Worm (Caenorhabditis elegans) whole organism, L1 larva: Measurements from ENCODE around the gene eel-1.

Experiments
- C16A3.4 ChIP-seq: fragments of 150-350 bp; optimal IDR thresholded peaks from 2 replicates; lab custom pipeline; 2014; ENCODE audit warnings: missing biosample characterization, missing genetic modification characterization
- aha-1 ChIP-seq: fragments of 150-350 bp; optimal IDR thresholded peaks from 2 replicates; lab custom pipeline; 2014; ENCODE audit warnings: missing biosample characterization, missing genetic modification characterization
- aly-2 ChIP-seq: fragments of 150-350 bp; optimal IDR thresholded peaks from 2 replicates; lab custom pipeline; 2014; ENCODE audit warnings: missing biosample characterization, missing genetic modification characterization
- ama-1 ChIP-seq: fragments of 150-350 bp; optimal IDR thresholded peaks from 2 replicates; lab custom pipeline; 2014
- blmp-1 ChIP-seq: fragments of 150-350 bp; optimal IDR thresholded peaks from 2 replicates; lab custom pipeline; 2014; ENCODE audit warnings: missing biosample characterization, missing genetic modification characterization
- ceh-82 ChIP-seq, 3 experiments: fragments of 150-350 bp in 1 of 3; sonication (generic microtip) in 2 of 3; optimal IDR thresholded peaks; 2 replicates each; lab custom pipeline; 2014 to 2017; ENCODE audit warnings: missing biosample characterization in 3 of 3, missing genetic modification characterization in 3 of 3
- ces-1 ChIP-seq: fragments of 150-350 bp; optimal IDR thresholded peaks from 2 replicates; lab custom pipeline; 2014; ENCODE audit warnings: missing biosample characterization, missing genetic modification reagents, missing genetic modification characterization
- dpl-1 ChIP-seq, 3 experiments: fragments of 150-350 bp in 2 of 3; sonication (generic microtip) in 1 of 3; optimal IDR thresholded peaks; 2 replicates each; lab custom pipeline; 2014 to 2017; ENCODE audit warnings: missing biosample characterization in 3 of 3, missing genetic modification characterization in 3 of 3, missing genetic modification reagents in 3 of 3
- dsc-1 ChIP-seq: sonication (generic microtip); optimal IDR thresholded peaks from 2 replicates; lab custom pipeline; 2016; ENCODE audit warnings: mild to moderate bottlenecking, missing genetic modification characterization, missing compliant biosample characterization
- efl-1 ChIP-seq, 4 experiments: fragments of 150-350 bp; optimal IDR thresholded peaks in 3 of 4; peaks in 1 of 4; 1 replicate in 1 of 4; 2 replicates in 3 of 4; lab custom pipeline; 2014; ENCODE audit warnings: missing biosample characterization in 2 of 4, missing genetic modification characterization in 2 of 4, missing genetic modification reagents in 2 of 4
- efl-3 ChIP-seq: fragments of 200-800 bp; sonication (Bioruptor generic); optimal IDR thresholded peaks from 2 replicates; lab custom pipeline; 2018; ENCODE audit warnings: mild to moderate bottlenecking, missing genetic modification characterization, missing compliant biosample characterization
- egl-13 ChIP-seq: sonication (generic microtip); optimal IDR thresholded peaks from 2 replicates; lab custom pipeline; 2016; ENCODE audit warnings: missing genotype, missing genetic modification reagents, missing genetic modification characterization, missing compliant biosample characterization
- egl-27 ChIP-seq, 2 experiments: fragments of 150-350 bp in 1 of 2; sonication (generic microtip); optimal IDR thresholded peaks; 3 replicates each; lab custom pipeline; 2017 to 2018; ENCODE audit warnings: missing biosample characterization in 2 of 2, missing genetic modification characterization in 2 of 2, missing genetic modification reagents in 2 of 2
- elt-2 ChIP-seq: sonication (generic microtip); optimal IDR thresholded peaks from 2 replicates; lab custom pipeline; 2016; ENCODE audit warnings: missing genetic modification characterization, mild to moderate bottlenecking, inconsistent platforms, missing compliant biosample characterization, missing genetic modification reagents
- hlh-17 ChIP-seq: fragments of 200-800 bp; sonication (Bioruptor generic); optimal IDR thresholded peaks from 2 replicates; lab custom pipeline; 2018; ENCODE audit warnings: missing genetic modification characterization, mild to moderate bottlenecking, missing compliant biosample characterization, moderate library complexity, borderline replicate concordance
- hlh-4 ChIP-seq: sonication (generic microtip); optimal IDR thresholded peaks from 2 replicates; lab custom pipeline; 2016; ENCODE audit warnings: mild to moderate bottlenecking, missing genetic modification characterization, missing compliant biosample characterization
- hpl-2 ChIP-seq: fragments of 150-350 bp; optimal IDR thresholded peaks from 2 replicates; lab custom pipeline; 2014; ENCODE audit warnings: missing biosample characterization, missing genetic modification reagents, missing genetic modification characterization
- irx-1 ChIP-seq: sonication (generic microtip); optimal IDR thresholded peaks from 2 replicates; lab custom pipeline; 2016; ENCODE audit warnings: missing genetic modification characterization, missing compliant biosample characterization
- lin-13 ChIP-seq: fragments of 150-350 bp; optimal IDR thresholded peaks from 2 replicates; lab custom pipeline; 2014; ENCODE audit warnings: missing biosample characterization, missing genetic modification reagents, missing genetic modification characterization
- lin-15B ChIP-seq: fragments of 150-350 bp; sonication (generic microtip); optimal IDR thresholded peaks from 3 replicates; lab custom pipeline; 2014; ENCODE audit warnings: missing biosample characterization, missing genetic modification characterization
- lin-35 ChIP-seq, 2 experiments: fragments of 150-350 bp; optimal IDR thresholded peaks; 2 replicates each; lab custom pipeline; 2014; ENCODE audit warnings: missing biosample characterization in 2 of 2, missing genetic modification characterization in 2 of 2, missing genetic modification reagents in 2 of 2
- lsy-2 ChIP-seq, 2 experiments: fragments of 150-350 bp; optimal IDR thresholded peaks; 2 replicates each; lab custom pipeline; 2014; ENCODE audit warnings: missing biosample characterization in 2 of 2, missing genetic modification characterization in 2 of 2
- mef-2 ChIP-seq: fragments of 150-350 bp; optimal IDR thresholded peaks from 2 replicates; lab custom pipeline; 2014; ENCODE audit warnings: missing biosample characterization, missing genetic modification characterization
- mep-1 ChIP-seq: fragments of 150-350 bp; optimal IDR thresholded peaks from 2 replicates; lab custom pipeline; 2014; ENCODE audit warnings: missing biosample characterization, missing genetic modification characterization
- nhr-12 ChIP-seq: sonication (generic microtip); optimal IDR thresholded peaks from 2 replicates; lab custom pipeline; 2017; ENCODE audit warnings: missing biosample characterization, missing genetic modification characterization
- nhr-19 ChIP-seq: fragments of 200-800 bp; sonication (Bioruptor generic); conservative IDR thresholded peaks from 2 replicates; pipeline ENCODE4 v1.3.6; 2022; ENCODE audit warnings: missing genetic modification characterization, missing compliant biosample characterization
- nhr-20 ChIP-seq: sonication (generic microtip); optimal IDR thresholded peaks from 2 replicates; lab custom pipeline; 2016; ENCODE audit warnings: mild to moderate bottlenecking, missing genetic modification characterization, missing compliant biosample characterization
- nhr-237 ChIP-seq: fragments of 150-350 bp; optimal IDR thresholded peaks from 2 replicates; lab custom pipeline; 2014; ENCODE audit warnings: missing biosample characterization, missing genetic modification characterization
- nhr-28 ChIP-seq: fragments of 150-350 bp; optimal IDR thresholded peaks from 2 replicates; lab custom pipeline; 2014; ENCODE audit warnings: missing biosample characterization, missing genetic modification characterization
- nhr-47 ChIP-seq: sonication (generic microtip); optimal IDR thresholded peaks from 2 replicates; lab custom pipeline; 2016; ENCODE audit warnings: mild to moderate bottlenecking, missing genetic modification characterization, moderate library complexity, missing compliant biosample characterization
- nhr-71 ChIP-seq: sonication (generic microtip); optimal IDR thresholded peaks from 2 replicates; lab custom pipeline; 2016; ENCODE audit warnings: mild to moderate bottlenecking, missing genetic modification characterization, moderate library complexity, missing compliant biosample characterization
- nhr-85 ChIP-seq: sonication (generic microtip); peaks from one replicate; lab custom pipeline; 2016; ENCODE audit warnings: missing genetic modification characterization, inconsistent platforms, missing compliant biosample characterization
- pag-3 ChIP-seq: sonication (generic microtip); optimal IDR thresholded peaks from 2 replicates; lab custom pipeline; 2017; ENCODE audit warnings: missing genetic modification characterization, mild to moderate bottlenecking, missing compliant biosample characterization, antibody characterized with exemption, borderline replicate concordance; ENCODE audit not compliant: insufficient read depth
- pax-3 ChIP-seq: fragments of 200-800 bp; sonication (Bioruptor generic); optimal IDR thresholded peaks from 2 replicates; lab custom pipeline; 2018; ENCODE audit warnings: mild to moderate bottlenecking, missing genetic modification characterization, moderate library complexity, missing compliant biosample characterization
- snpc-4 ChIP-seq: fragments of 150-350 bp; optimal IDR thresholded peaks from 2 replicates; lab custom pipeline; 2014; ENCODE audit warnings: missing biosample characterization, missing genetic modification characterization
- snu-23 ChIP-seq: sonication (generic microtip); optimal IDR thresholded peaks from 2 replicates; lab custom pipeline; 2016; ENCODE audit warnings: missing genetic modification characterization, missing compliant biosample characterization
- swsn-7 ChIP-seq: sonication (generic microtip); optimal IDR thresholded peaks from 2 replicates; lab custom pipeline; 2016; ENCODE audit warnings: missing genetic modification characterization, missing compliant biosample characterization
- unc-130 ChIP-seq: fragments of 150-350 bp; optimal IDR thresholded peaks from 2 replicates; lab custom pipeline; 2017; ENCODE audit warnings: missing biosample characterization, missing genetic modification characterization, inconsistent platforms
- unc-30 ChIP-seq: sonication (generic microtip); optimal IDR thresholded peaks from 2 replicates; lab custom pipeline; 2017; ENCODE audit warnings: missing biosample characterization, missing genetic modification characterization
- unc-86 ChIP-seq: sonication (generic microtip); optimal IDR thresholded peaks from 2 replicates; lab custom pipeline; 2016; ENCODE audit warnings: missing genetic modification characterization, missing compliant biosample characterization
- zag-1 ChIP-seq: fragments of 150-350 bp; optimal IDR thresholded peaks from 2 replicates; lab custom pipeline; 2014; ENCODE audit warnings: missing biosample characterization, missing genetic modification characterization
- zip-4 ChIP-seq: fragments of 200-800 bp; sonication (Bioruptor generic); optimal IDR thresholded peaks from 2 replicates; lab custom pipeline; 2018; ENCODE audit warnings: mild to moderate bottlenecking, missing genetic modification characterization, moderate library complexity, missing compliant biosample characterization
- ztf-11 ChIP-seq, 2 experiments: sonication (generic microtip); optimal IDR thresholded peaks; 2 replicates each; lab custom pipeline; 2016 to 2017; ENCODE audit warnings: missing genetic modification characterization in 2 of 2, missing biosample characterization in 1 of 2, missing compliant biosample characterization in 1 of 2

Gene eel-1

DNA sequence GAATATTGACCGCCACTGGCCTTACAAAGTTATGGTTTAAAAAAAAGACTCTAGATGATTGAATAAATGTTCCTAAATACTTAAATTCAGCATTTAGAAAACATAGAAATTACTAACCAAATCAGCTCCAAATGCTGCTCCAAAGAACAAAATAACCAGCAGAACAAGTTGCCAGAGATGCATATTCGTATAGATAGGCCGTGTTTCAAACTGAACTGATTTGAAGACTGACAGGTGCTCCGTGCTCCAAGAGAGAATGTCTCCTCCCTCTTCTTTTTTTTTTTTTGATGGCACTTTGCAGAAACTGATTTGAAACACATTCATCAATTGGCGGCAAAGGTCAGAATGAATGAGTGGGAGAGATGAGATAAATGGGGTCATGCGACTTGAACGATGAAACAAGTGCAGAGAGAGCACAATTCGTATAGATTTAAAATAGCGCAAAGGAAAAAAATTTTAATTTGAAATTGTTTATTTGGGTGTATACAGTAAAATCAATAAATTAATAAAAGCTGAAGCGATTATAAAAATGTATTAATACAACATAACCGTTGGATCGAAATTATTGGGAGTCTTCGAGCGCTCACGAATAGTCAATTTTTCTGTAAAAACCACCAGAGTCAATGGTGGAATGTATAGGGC lies 19.8 kb upstream of the eel-1 start, which contains the start of gene cpg-9 (continued):
- TF ChIP-seq unc-86 (tag; lab: Kevin White, UChicago) (no peak), lsy-2 (tag; optimal IDR thresholded peaks at IDR 0.05; lab: Kevin White, UChicago) (peak in 1 of 2 experiments; percentile 15), C16A3.4 (tag; lab: Kevin White, UChicago) (no peak), irx-1 (tag; lab: Kevin White, UChicago) (no peak), nhr-12 (tag; lab: Kevin White, UChicago) (no peak), dsc-1 (peak; percentile 57), swsn-7 (tag; lab: Kevin White, UChicago) (no peak), nhr-28 (tag; lab: Kevin White, UChicago) (no peak), aha-1 (no peak), unc-130 (tag; lab: Kevin White, UChicago) (peak; percentile 26), ceh-82 (tag; optimal IDR thresholded peaks at IDR 0.05; lab: Kevin White, UChicago) (no peak), zip-4 (GFP tag; lab: Kevin White, UChicago) (no peak), ama-1 (no peak), egl-13 (no peak), efl-3 (GFP tag; lab: Kevin White, UChicago) (no peak), nhr-47 (tag; lab: Kevin White, UChicago) (no peak), nhr-20 (no peak), nhr-19 (GFP tag; lab: Robert Waterston, UW) (no peak), pag-3 (tag; lab: Kevin White, UChicago) (peak; percentile 40), lin-35 (GFP tag; optimal IDR thresholded peaks at IDR 0.05; lab: Kevin White, UChicago) (no peak), unc-30 (tag; lab: Kevin White, UChicago) (no peak), aly-2 (tag; lab: Kevin White, UChicago) (no peak), hpl-2 (GFP tag; lab: Kevin White, UChicago) (no peak)

DNA sequence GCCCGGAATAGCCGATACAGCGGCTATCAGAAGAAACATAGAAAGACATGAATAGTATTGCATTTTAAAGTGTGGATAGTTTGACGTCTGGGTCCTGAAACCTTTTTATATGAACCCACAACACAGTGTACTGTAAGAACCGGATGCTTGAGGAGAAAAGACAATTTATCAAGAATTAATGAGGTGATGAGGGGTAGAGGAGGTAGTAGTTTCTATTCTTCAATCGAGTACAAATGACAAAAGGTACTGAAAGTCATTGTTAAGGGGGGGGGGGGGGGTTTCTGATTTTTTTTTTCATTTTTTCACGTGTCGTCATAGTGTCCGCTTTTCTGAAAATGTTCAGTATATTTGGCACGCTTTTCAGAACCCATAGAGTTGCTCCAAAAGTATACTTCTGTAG lies 16.9 kb upstream of the eel-1 start, which contains the start of gene Y67D8C.7:
TSS of gene Y67D8C.7 (minus strand) at position 101 of the 400 bp plus-strand sequence.
- TF ChIP-seq nhr-19 (GFP tag; lab: Robert Waterston, UW) (no peak), nhr-85 (peak; percentile 24)

DNA sequence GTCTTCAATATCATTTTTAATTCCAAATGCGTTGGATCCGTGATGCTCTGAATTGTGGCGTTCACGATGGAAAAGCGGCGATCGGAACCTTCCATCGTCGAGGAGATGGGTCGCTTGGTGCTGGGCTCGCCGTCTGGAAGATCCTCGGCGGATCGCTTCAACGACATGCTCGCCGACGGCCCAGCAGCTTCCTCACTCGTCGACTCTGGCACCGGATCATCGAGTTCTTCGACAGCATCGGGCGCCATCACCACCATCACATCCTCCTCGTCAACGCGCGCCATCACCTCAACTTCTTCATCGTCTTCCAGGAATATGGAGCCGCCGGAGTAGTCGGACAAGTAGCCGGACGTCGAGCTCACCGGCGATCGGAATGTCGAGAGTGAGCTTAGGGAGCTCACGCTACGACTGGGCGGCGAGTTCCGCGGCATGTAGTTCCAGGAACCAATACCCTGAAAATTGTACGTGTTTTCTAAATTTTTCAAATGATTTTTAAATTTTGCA lies 13.1 kb upstream of the eel-1 start, which contains the start of gene Y67D8C.6:
TSS of gene Y67D8C.6 (minus strand) at position 454 of the 504 bp plus-strand sequence.
- no peak for TF ChIP-seq egl-27 (tag; optimal IDR thresholded peaks at IDR 0.05; lab: Kevin White, UChicago)
- no peak for TF ChIP-seq mef-2 (tag; lab: Kevin White, UChicago)
- no peak for TF ChIP-seq elt-2 (tag; lab: Kevin White, UChicago)
- TF ChIP-seq lin-15B (tag; lab: Kevin White, UChicago): no peak
- no peak for TF ChIP-seq hlh-17 (GFP tag; lab: Kevin White, UChicago)
- no peak for TF ChIP-seq snu-23
- no peak for TF ChIP-seq nhr-237 (tag; lab: Kevin White, UChicago)
- no peak for TF ChIP-seq nhr-20
- no peak for TF ChIP-seq zag-1 (tag; lab: Kevin White, UChicago)
- TF ChIP-seq ama-1: no peak
- TF ChIP-seq aha-1: no peak
- TF ChIP-seq unc-86 (tag; lab: Kevin White, UChicago): no peak

DNA sequence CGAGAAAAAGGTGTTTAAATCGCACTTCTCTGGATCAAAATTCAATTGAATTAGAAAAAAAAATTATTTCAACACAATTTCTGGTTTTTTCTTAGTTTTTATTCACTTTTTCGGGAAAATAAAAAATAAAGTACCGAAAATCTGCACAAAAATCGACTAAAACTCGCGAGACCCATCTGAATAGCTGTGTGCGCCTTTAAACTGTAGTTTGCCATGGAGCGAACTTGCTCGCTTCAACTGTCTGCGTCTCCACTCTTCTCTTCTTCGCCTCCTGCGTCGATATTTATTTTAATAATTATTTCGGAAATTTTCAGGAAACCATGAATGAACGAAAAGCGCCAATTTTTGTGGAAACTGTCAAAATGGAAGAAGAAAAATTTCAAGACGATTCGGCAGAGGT lies 5.9 kb upstream of the eel-1 start:
- TF ChIP-seq ces-1 (GFP tag; lab: Kevin White, UChicago): no peak
- peak in 1 of 2 experiments; percentile 3 for TF ChIP-seq lsy-2 (tag; optimal IDR thresholded peaks at IDR 0.05; lab: Kevin White, UChicago)

DNA sequence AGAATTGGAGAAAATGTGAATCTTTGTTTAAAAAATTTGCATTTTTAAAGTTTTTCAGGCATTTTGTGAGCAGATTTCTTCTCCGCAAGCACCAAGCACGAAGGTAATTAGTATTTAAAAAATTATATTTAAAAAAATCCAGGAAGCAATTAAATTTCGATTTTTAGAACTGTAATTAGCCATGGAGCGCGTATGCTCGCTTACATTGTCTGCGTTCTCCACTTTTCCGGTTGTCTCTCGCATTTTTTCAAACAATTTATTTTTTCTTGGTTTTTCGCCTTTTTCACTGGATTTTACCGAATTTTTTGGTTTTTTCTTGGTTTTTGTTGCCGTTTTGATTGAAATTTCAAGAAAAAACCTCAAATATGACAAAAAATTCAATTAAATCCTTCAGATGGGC lies 5.4 kb upstream of the eel-1 start:
- TF ChIP-seq lin-15B (tag; lab: Kevin White, UChicago) (peak; percentile 28), mep-1 (tag; lab: Kevin White, UChicago) (peak; percentile 49), snpc-4 (no peak), ztf-11 (tag; optimal IDR thresholded peaks at IDR 0.05; lab: Kevin White, UChicago) (no peak), lin-13 (GFP tag; lab: Kevin White, UChicago) (no peak), hlh-4 (tag; lab: Kevin White, UChicago) (no peak), pax-3 (no peak), lsy-2 (tag; optimal IDR thresholded peaks at IDR 0.05; lab: Kevin White, UChicago) (peak; percentile 49 to 78), snu-23 (no peak), blmp-1 (peak; percentile 1), nhr-71 (tag; lab: Kevin White, UChicago) (peak; percentile 21), nhr-47 (tag; lab: Kevin White, UChicago) (peak; percentile 4), lin-35 (GFP tag; optimal IDR thresholded peaks at IDR 0.05; lab: Kevin White, UChicago) (peak; percentile 13 to 27), efl-1 (optimal IDR thresholded peaks at IDR 0.05; lab: Kevin White, UChicago) (peak; percentile 26 to 33), efl-1 (GFP tag; optimal IDR thresholded peaks at IDR 0.05 in 1 of 2; lab: Kevin White, UChicago) (peak; percentile 39 to 83), C16A3.4 (tag; lab: Kevin White, UChicago) (peak; percentile 0), dpl-1 (GFP tag; optimal IDR thresholded peaks at IDR 0.05; lab: Kevin White, UChicago) (peak; percentile 8 to 44 (median 30))
